Worm (Caenorhabditis elegans): Measurements from ENCODE around the gene dhhc-5.

dhhc-5 gene

DNA sequence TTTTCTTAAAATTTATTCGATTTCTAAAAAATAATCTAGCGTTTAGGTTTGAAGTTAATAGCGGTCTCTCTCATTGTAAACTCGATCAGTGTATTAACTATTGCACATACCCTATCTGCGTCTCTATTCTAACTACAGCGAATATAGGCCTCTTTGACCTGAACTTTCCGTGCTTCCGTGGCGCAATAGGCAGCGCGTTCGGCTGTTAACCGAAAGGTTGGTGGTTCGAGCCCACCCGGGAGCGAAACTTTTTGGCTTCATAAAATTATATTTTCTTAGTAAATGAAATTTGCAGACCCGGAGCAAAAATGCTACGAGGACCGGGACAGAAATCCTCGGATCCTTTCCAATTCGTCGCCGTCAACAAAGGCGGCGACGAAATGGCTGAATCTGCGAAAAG, 43.5 kb downstream of the dhhc-5 start:
- TF ChIP-seq unc-62 (GFP tag; optimal IDR thresholded peaks at IDR 0.05), result no peak
- peak; percentile 6 to 63 for TF ChIP-seq lin-35 (GFP tag; optimal IDR thresholded peaks at IDR 0.05)
- no peak for TF ChIP-seq nhr-11 (tag; optimal IDR thresholded peaks at IDR 0.05)
- peak; percentile 46 for TF ChIP-seq rnt-1 (tag; optimal IDR thresholded peaks at IDR 0.05)
- TF ChIP-seq tlp-1 (tag; optimal IDR thresholded peaks at IDR 0.05), result no peak
- TF ChIP-seq ets-5 (GFP tag; IDR thresholded peaks at IDR 0.05), result no peak
- TF ChIP-seq fkh-8 (tag; optimal IDR thresholded peaks at IDR 0.05), result no peak
- peak; percentile 50 for TF ChIP-seq nhr-71 (tag; optimal IDR thresholded peaks at IDR 0.05)
- TF ChIP-seq nhr-47 (tag; optimal IDR thresholded peaks at IDR 0.05), result peak; percentile 51
- peak; percentile 25 to 34 for TF ChIP-seq efl-1 (optimal IDR thresholded peaks at IDR 0.05)
- TF ChIP-seq efl-1 (GFP tag; optimal IDR thresholded peaks at IDR 0.05 in 1 of 2), result peak; percentile 14 to 85
- peak; percentile 49 for TF ChIP-seq nhr-20 (tag; optimal IDR thresholded peaks at IDR 0.05)
- peak; percentile 1 for TF ChIP-seq tbx-2 (tag; optimal IDR thresholded peaks at IDR 0.05)
- no peak for TF ChIP-seq fos-1 (tag; optimal IDR thresholded peaks at IDR 0.05)
- no peak for TF ChIP-seq hlh-17 (GFP tag; optimal IDR thresholded peaks at IDR 0.05; ENCODE audit: borderline replicate concordance)
- peak; percentile 28 for TF ChIP-seq C16A3.4 (tag; optimal IDR thresholded peaks at IDR 0.05)
- peak; percentile 58 for TF ChIP-seq nhr-85 (tag)
- peak; percentile 6 for TF ChIP-seq swsn-7 (tag; optimal IDR thresholded peaks at IDR 0.05)
- no peak for TF ChIP-seq ceh-63 (GFP tag; optimal IDR thresholded peaks at IDR 0.05)
- TF ChIP-seq zag-1 (tag; optimal IDR thresholded peaks at IDR 0.05), result no peak
- TF ChIP-seq snu-23 (GFP tag; optimal IDR thresholded peaks at IDR 0.05), result peak; percentile 56
- peak in 1 of 2 experiments; percentile 34 for TF ChIP-seq mdl-1 (tag; optimal IDR thresholded peaks at IDR 0.05)
- no peak for TF ChIP-seq egl-13 (tag; optimal IDR thresholded peaks at IDR 0.05)
- peak; percentile 69 for TF ChIP-seq nhr-90 (tag; optimal IDR thresholded peaks at IDR 0.05; ENCODE audit: poor library complexity)
- peak; percentile 18 for TF ChIP-seq skn-1 (tag; optimal IDR thresholded peaks at IDR 0.05)
- no peak for TF ChIP-seq fkh-10 (GFP tag; optimal IDR thresholded peaks at IDR 0.05)
- TF ChIP-seq ztf-11 (tag; optimal IDR thresholded peaks at IDR 0.05), result no peak
- peak in 1 of 6 experiments; percentile 6 for TF ChIP-seq elt-3 (tag; optimal IDR thresholded peaks at IDR 0.05)
- peak; percentile 46 for TF ChIP-seq mep-1 (tag; optimal IDR thresholded peaks at IDR 0.05)
- TF ChIP-seq unc-86 (tag; optimal IDR thresholded peaks at IDR 0.05), result no peak
- no peak for TF ChIP-seq Y116A8C.19 (tag; optimal IDR thresholded peaks at IDR 0.05; ENCODE audit: borderline replicate concordance)
- peak; percentile 24 for TF ChIP-seq elt-2 (tag; optimal IDR thresholded peaks at IDR 0.05)
- no peak for TF ChIP-seq mab-9 (GFP tag; IDR thresholded peaks at IDR 0.05)
- no peak for TF ChIP-seq dsc-1 (tag; optimal IDR thresholded peaks at IDR 0.05)
- peak in 1 of 2 experiments; percentile 58 for TF ChIP-seq lsy-2 (tag; optimal IDR thresholded peaks at IDR 0.05)
- no peak for TF ChIP-seq C34B4.2 (tag; optimal IDR thresholded peaks at IDR 0.05)
- peak in 1 of 3 experiments; percentile 19 for TF ChIP-seq dpl-1 (GFP tag; optimal IDR thresholded peaks at IDR 0.05)
- TF ChIP-seq lin-14 (GFP tag; optimal IDR thresholded peaks at IDR 0.05), result no peak
- TF ChIP-seq unc-30 (tag; optimal IDR thresholded peaks at IDR 0.05), result no peak
- TF ChIP-seq irx-1 (tag; optimal IDR thresholded peaks at IDR 0.05), result no peak
- TF ChIP-seq unc-130 (tag; optimal IDR thresholded peaks at IDR 0.05), result peak; percentile 12
- peak; percentile 6 for TF ChIP-seq blmp-1 (tag; optimal IDR thresholded peaks at IDR 0.05)
- TF ChIP-seq ces-1 (GFP tag; optimal IDR thresholded peaks at IDR 0.05), result no peak
- no peak for TF ChIP-seq nhr-76 (tag; optimal IDR thresholded peaks at IDR 0.05)
- TF ChIP-seq alr-1 (tag; optimal IDR thresholded peaks at IDR 0.05; ENCODE audit: borderline replicate concordance), result no peak
- TF ChIP-seq nhr-19 (GFP tag; conservative IDR thresholded peaks at IDR 0.05), result peak; percentile 59
- TF ChIP-seq nhr-12 (tag; optimal IDR thresholded peaks at IDR 0.05), result no peak
